Worm (Caenorhabditis elegans) whole organism, late embryonic: ENCODE measurements around the gene gsnl-1.

Experiments used
- ama-1 ChIP-seq: fragments of 150-350 bp; optimal IDR thresholded peaks from 2 replicates; lab custom pipeline; 2014
- ceh-2 ChIP-seq: sonication (generic microtip); optimal IDR thresholded peaks from 2 replicates; lab custom pipeline; 2016; ENCODE audit warnings: missing genotype, missing genetic modification characterization, missing compliant biosample characterization
- ceh-30 ChIP-seq: fragments of 150-350 bp; optimal IDR thresholded peaks from 2 replicates; lab custom pipeline; 2014; ENCODE audit warnings: missing biosample characterization, missing genetic modification characterization
- elt-4 ChIP-seq: sonication (generic microtip); optimal IDR thresholded peaks from 2 replicates; lab custom pipeline; 2016; ENCODE audit warnings: missing genetic modification characterization, missing compliant biosample characterization
- nhr-11 ChIP-seq: fragments of 150-350 bp; optimal IDR thresholded peaks from 2 replicates; lab custom pipeline; 2014; ENCODE audit warnings: missing biosample characterization, missing genetic modification characterization
- pax-1 ChIP-seq: fragments of 150-350 bp; optimal IDR thresholded peaks from 2 replicates; lab custom pipeline; 2014; ENCODE audit warnings: missing biosample characterization, missing genetic modification characterization
- pqm-1 ChIP-seq: sonication (generic microtip); optimal IDR thresholded peaks from 2 replicates; lab custom pipeline; 2016; ENCODE audit warnings: missing genetic modification characterization, missing compliant biosample characterization
- ref-2 ChIP-seq: sonication (generic microtip); optimal IDR thresholded peaks from 2 replicates; lab custom pipeline; 2016; ENCODE audit warnings: missing genetic modification characterization, missing compliant biosample characterization
- sdc-2 ChIP-seq: sonication (generic microtip); optimal IDR thresholded peaks from 2 replicates; lab custom pipeline; 2016; ENCODE audit warnings: missing genotype, missing genetic modification characterization, missing compliant biosample characterization
- unc-42 ChIP-seq: sonication (generic microtip); optimal IDR thresholded peaks from 2 replicates; lab custom pipeline; 2016; ENCODE audit warnings: missing genotype, missing genetic modification characterization, missing compliant biosample characterization

ce11 chrV:9518832-9519231, 22.0 kb downstream of the gsnl-1 start, which contains the start of gene C50F4.8:
- no peak for TF ChIP-seq unc-42 (tag; lab: Kevin White, UChicago)
- TF ChIP-seq ama-1 (lab: Kevin White, UChicago): no peak
- TF ChIP-seq nhr-11 (tag; lab: Kevin White, UChicago): no peak
- TF ChIP-seq pqm-1 (tag; lab: Kevin White, UChicago): no peak
- no peak for TF ChIP-seq elt-4
- TF ChIP-seq sdc-2 (tag; lab: Kevin White, UChicago): no peak
- TF ChIP-seq pax-1 (tag; lab: Kevin White, UChicago): no peak
- TF ChIP-seq ceh-30: no peak
- TF ChIP-seq ref-2 (tag; lab: Kevin White, UChicago): no peak
- TF ChIP-seq ceh-2 (tag; lab: Kevin White, UChicago): no peak
